Worm (Caenorhabditis elegans): Measurements from ENCODE around the gene snb-6.

snb-6 gene

ce11 chrII:8873842-8874241 lies 14.3 kb upstream of the snb-6 start, which contains the start of gene T07D4.2:
Gene T07D4.2, minus strand, starts transcription at chrII:8873942.
- no peak for TF ChIP-seq ets-4 (tag; optimal IDR thresholded peaks at IDR 0.05)
- no peak for TF ChIP-seq hlh-15 (tag; optimal IDR thresholded peaks at IDR 0.05)
- TF ChIP-seq madf-2 (tag; optimal IDR thresholded peaks at IDR 0.05) = no peak
- no peak for TF ChIP-seq pag-3 (tag; optimal IDR thresholded peaks at IDR 0.05; ENCODE audit: borderline replicate concordance)
- no peak for TF ChIP-seq K02D7.2 (tag; optimal IDR thresholded peaks at IDR 0.05)
- no peak for TF ChIP-seq pha-4 (tag; optimal IDR thresholded peaks at IDR 0.05)
- no peak for TF ChIP-seq pat-9 (tag; optimal IDR thresholded peaks at IDR 0.05)
- no peak for TF ChIP-seq eyg-1 (tag; optimal IDR thresholded peaks at IDR 0.05)
- TF ChIP-seq ceh-22 (tag; optimal IDR thresholded peaks at IDR 0.05) = no peak
- no peak for TF ChIP-seq lim-6 (tag; optimal IDR thresholded peaks at IDR 0.05)
- no peak for TF ChIP-seq ceh-14 (tag; optimal IDR thresholded peaks at IDR 0.05)
- no peak for TF ChIP-seq nfya-1 (tag; optimal IDR thresholded peaks at IDR 0.05)

ce11 chrII:8866844-8867243 lies 7.3 kb upstream of the snb-6 start:
- no peak for TF ChIP-seq elt-4 (tag; optimal IDR thresholded peaks at IDR 0.05)
- peak; percentile 4 for TF ChIP-seq elt-2 (tag; optimal IDR thresholded peaks at IDR 0.05)

ce11 chrII:8865078-8865477 lies 5.6 kb upstream of the snb-6 start, which contains the start of gene npr-20:
Gene npr-20, minus strand, starts transcription at chrII:8865178.
- no peak for TF ChIP-seq ama-1 (optimal IDR thresholded peaks at IDR 0.05)
- TF ChIP-seq pha-4 (tag; optimal IDR thresholded peaks at IDR 0.05) = no peak

- no peak for TF ChIP-seq hlh-8 (tag; optimal IDR thresholded peaks at IDR 0.05)
- TF ChIP-seq ceh-14 (tag; optimal IDR thresholded peaks at IDR 0.05) = no peak
- no peak for TF ChIP-seq lin-11 (tag; optimal IDR thresholded peaks at IDR 0.05)
- TF ChIP-seq Y22D7AL.16 (tag; optimal IDR thresholded peaks at IDR 0.05) = no peak
- no peak for TF ChIP-seq hlh-15 (tag; optimal IDR thresholded peaks at IDR 0.05)
- no peak for TF ChIP-seq unc-3 (GFP tag; conservative IDR thresholded peaks at IDR 0.05)
- TF ChIP-seq unc-3 (tag; optimal IDR thresholded peaks at IDR 0.05) = no peak
- no peak for TF ChIP-seq sox-4 (tag; optimal IDR thresholded peaks at IDR 0.05)
- TF ChIP-seq ets-4 (tag; optimal IDR thresholded peaks at IDR 0.05) = no peak
- TF ChIP-seq ceh-9 (tag; optimal IDR thresholded peaks at IDR 0.05) = no peak
- no peak for TF ChIP-seq ceh-22 (tag; optimal IDR thresholded peaks at IDR 0.05)
- no peak for TF ChIP-seq odd-2 (tag; optimal IDR thresholded peaks at IDR 0.05)
- no peak for TF ChIP-seq hlh-6 (tag; optimal IDR thresholded peaks at IDR 0.05)
- TF ChIP-seq ttx-3 (tag; optimal IDR thresholded peaks at IDR 0.05) = no peak
- TF ChIP-seq ztf-16 (tag; optimal IDR thresholded peaks at IDR 0.05) = no peak
- no peak for TF ChIP-seq ceh-2 (tag; optimal IDR thresholded peaks at IDR 0.05)
- no peak for TF ChIP-seq hlh-13 (GFP tag; optimal IDR thresholded peaks at IDR 0.05)
These were observed 2.4 kb downstream of the snb-6 start for ce11 chrII:8857074-8857473.

ce11 chrII:8856524-8856923 lies 3.0 kb downstream of the snb-6 start:
- TF ChIP-seq ceh-30 (tag; optimal IDR thresholded peaks at IDR 0.05) (no peak), ceh-18 (tag; optimal IDR thresholded peaks at IDR 0.05) (no peak), sox-2 (GFP tag; IDR thresholded peaks at IDR 0.05) (no peak), pax-1 (tag; optimal IDR thresholded peaks at IDR 0.05) (no peak), nfya-1 (tag; optimal IDR thresholded peaks at IDR 0.05) (no peak), pag-3 (tag; optimal IDR thresholded peaks at IDR 0.05; ENCODE audit: borderline replicate concordance) (no peak), ceh-48 (tag; optimal IDR thresholded peaks at IDR 0.05) (no peak)

ce11 chrII:8854874-8855273 lies 4.6 kb downstream of the snb-6 start:
- TF ChIP-seq ceh-45 (GFP tag; IDR thresholded peaks at IDR 0.05) (no peak), ceh-30 (tag; optimal IDR thresholded peaks at IDR 0.05) (no peak), pha-2 (tag; optimal IDR thresholded peaks at IDR 0.05) (no peak), mec-3 (tag; optimal IDR thresholded peaks at IDR 0.05; ENCODE audit: borderline replicate concordance) (no peak), elt-4 (tag; optimal IDR thresholded peaks at IDR 0.05) (no peak), pros-1 (tag; optimal IDR thresholded peaks at IDR 0.05) (no peak), pqm-1 (tag; optimal IDR thresholded peaks at IDR 0.05) (no peak), ref-2 (tag; optimal IDR thresholded peaks at IDR 0.05) (no peak), pha-4 (tag; optimal IDR thresholded peaks at IDR 0.05) (no peak), ceh-14 (tag; optimal IDR thresholded peaks at IDR 0.05) (no peak), ets-4 (tag; optimal IDR thresholded peaks at IDR 0.05) (no peak), ztf-16 (tag; optimal IDR thresholded peaks at IDR 0.05) (no peak), C38D4.7 (GFP tag; optimal IDR thresholded peaks at IDR 0.05) (no peak), C08G9.2 (tag; optimal IDR thresholded peaks at IDR 0.05) (no peak), unc-42 (tag; optimal IDR thresholded peaks at IDR 0.05) (no peak), nhr-232 (tag; optimal IDR thresholded peaks at IDR 0.05) (no peak), pat-9 (tag; optimal IDR thresholded peaks at IDR 0.05) (no peak), unc-86 (tag; optimal IDR thresholded peaks at IDR 0.05) (no peak)
